Fruit fly (Drosophila melanogaster) whole organism, embryonic: ENCODE results near the gene Rpp14b.

Experiments used
- Bdp1 ChIP-seq: fragments of 200-800 bp; sonication (Bioruptor generic); optimal IDR thresholded peaks from 3 replicates; lab custom pipeline; 2016; ENCODE audit warnings: missing biosample characterization, missing genetic modification characterization
- CG1024 ChIP-seq: fragments of 200-800 bp; sonication (Bioruptor generic); IDR thresholded peaks from 2 replicates; pipeline ENCODE4 v1.3.6; 2022; ENCODE audit warnings: missing biosample characterization, missing genetic modification characterization
- CG10565 ChIP-seq: fragments of 200-800 bp; sonication (Bioruptor generic); optimal IDR thresholded peaks from 3 replicates; lab custom pipeline; 2016; ENCODE audit warnings: missing biosample characterization, mild to moderate bottlenecking, missing genetic modification characterization
- CG10654 ChIP-seq: fragments of 200-800 bp; sonication (Bioruptor generic); optimal IDR thresholded peaks from 2 replicates; lab custom pipeline; 2016; ENCODE audit warnings: missing biosample characterization, missing genetic modification characterization
- CG11504 ChIP-seq: fragments of 200-800 bp; sonication (Bioruptor generic); optimal IDR thresholded peaks from 3 replicates; lab custom pipeline; 2019; ENCODE audit warnings: missing biosample characterization, mild to moderate bottlenecking, missing genetic modification characterization, moderate library complexity
- CG12659 ChIP-seq: fragments of 200-800 bp; sonication (Bioruptor generic); optimal IDR thresholded peaks from 3 replicates; lab custom pipeline; 2017; ENCODE audit warnings: mild to moderate bottlenecking, missing biosample characterization, missing genetic modification reagents, missing genetic modification characterization
- CG15011 ChIP-seq: fragments of 200-800 bp; sonication (Bioruptor generic); optimal IDR thresholded peaks from 3 replicates; lab custom pipeline; 2018; ENCODE audit warnings: missing biosample characterization, mild to moderate bottlenecking, missing genetic modification characterization
- CG15269 ChIP-seq: fragments of 200-800 bp; sonication (Bioruptor generic); optimal IDR thresholded peaks from 2 replicates; lab custom pipeline; 2018; ENCODE audit warnings: missing biosample characterization, mild to moderate bottlenecking, missing genetic modification characterization, moderate library complexity
- CG3726 ChIP-seq: fragments of 200-800 bp; sonication (Bioruptor generic); IDR thresholded peaks from 3 replicates; pipeline ENCODE4, ENCODE4 v1.3.6; 2022; ENCODE audit warnings: missing biosample characterization, missing genetic modification characterization
- CG3995 ChIP-seq: fragments of 200-800 bp; sonication (Bioruptor generic); optimal IDR thresholded peaks from 3 replicates; lab custom pipeline; 2016; ENCODE audit warnings: missing biosample characterization, missing genetic modification characterization
- CG4328 ChIP-seq: fragments of 200-800 bp; sonication (Bioruptor generic); optimal IDR thresholded peaks from 3 replicates; lab custom pipeline; 2017; ENCODE audit warnings: missing biosample characterization, missing genetic modification reagents, missing genetic modification characterization
- CG4854 ChIP-seq: fragments of 200-800 bp; sonication (Bioruptor generic); optimal IDR thresholded peaks from 2 replicates; lab custom pipeline; 2016; ENCODE audit warnings: missing biosample characterization, missing genetic modification characterization, inconsistent platforms
- CG6175 ChIP-seq: fragments of 200-800 bp; sonication (Bioruptor generic); IDR thresholded peaks from 3 replicates; pipeline ENCODE4 v1.3.6; 2022; ENCODE audit warnings: missing biosample characterization, missing genetic modification characterization
- CG6765 ChIP-seq: fragments of 200-800 bp; sonication (Bioruptor generic); optimal IDR thresholded peaks from 3 replicates; lab custom pipeline; 2017; ENCODE audit warnings: missing biosample characterization, mild to moderate bottlenecking, missing genetic modification characterization
- CG6854 ChIP-seq: fragments of 200-800 bp; sonication (Bioruptor generic); optimal IDR thresholded peaks from 3 replicates; lab custom pipeline; 2017; ENCODE audit warnings: missing biosample characterization, mild to moderate bottlenecking, missing genetic modification characterization
- CG9727 ChIP-seq: fragments of 200-800 bp; sonication (Bioruptor generic); optimal IDR thresholded peaks from 3 replicates; lab custom pipeline; 2017; ENCODE audit warnings: missing biosample characterization, mild to moderate bottlenecking, missing genetic modification characterization
- Dip3 ChIP-seq: fragments of 200-800 bp; sonication (Bioruptor generic); optimal IDR thresholded peaks from 3 replicates; lab custom pipeline; 2016; ENCODE audit warnings: missing biosample characterization, missing genetic modification characterization
- Dll ChIP-seq: fragments of 200-800 bp; sonication (Bioruptor generic); IDR thresholded peaks from 4 replicates; pipeline ENCODE4 v1.3.6; 2022; ENCODE audit warnings: missing biosample characterization, missing genetic modification characterization; ENCODE audit not compliant: partially characterized antibody
- E2f2 ChIP-seq: fragments of 200-800 bp; sonication (Bioruptor generic); IDR thresholded peaks from 2 replicates; pipeline ENCODE4 v1.3.6; 2022; ENCODE audit warnings: missing biosample characterization, missing genetic modification characterization
- Elba2 ChIP-seq: fragments of 200-800 bp; sonication (Bioruptor generic); optimal IDR thresholded peaks from 3 replicates; lab custom pipeline; 2016; ENCODE audit warnings: missing biosample characterization, missing genetic modification characterization
- Gug ChIP-seq: fragments of 200-800 bp; sonication (Bioruptor generic); IDR thresholded peaks from 4 replicates; pipeline ENCODE4 v1.3.6; 2022; ENCODE audit warnings: missing biosample characterization, missing genetic modification characterization
- Lhr ChIP-seq: fragments of 200-800 bp; sonication (Bioruptor generic); optimal IDR thresholded peaks from 3 replicates; lab custom pipeline; 2017; ENCODE audit warnings: mild to moderate bottlenecking, missing biosample characterization, missing genetic modification reagents, missing genetic modification characterization
- Meics ChIP-seq: fragments of 200-800 bp; sonication (Bioruptor generic); optimal IDR thresholded peaks from 2 replicates; lab custom pipeline; 2017; ENCODE audit warnings: missing biosample characterization, mild to moderate bottlenecking, missing genetic modification characterization
- NfI ChIP-seq: fragments of 200-800 bp; sonication (Bioruptor generic); optimal IDR thresholded peaks from 3 replicates; lab custom pipeline; 2018; ENCODE audit warnings: missing biosample characterization, mild to moderate bottlenecking, missing genetic modification characterization, moderate library complexity
- Opbp ChIP-seq: fragments of 200-800 bp; sonication (Bioruptor generic); IDR thresholded peaks from 3 replicates; pipeline ENCODE4 v1.3.6; 2022; ENCODE audit warnings: missing biosample characterization, missing genetic modification characterization; ENCODE audit not compliant: partially characterized antibody
- Scr ChIP-seq: fragments of 200-800 bp; sonication (Bioruptor generic); IDR thresholded peaks from 2 replicates; pipeline ENCODE4 v1.3.6; 2022; ENCODE audit warnings: missing biosample characterization, missing genetic modification characterization; ENCODE audit not compliant: partially characterized antibody
- al ChIP-seq: fragments of 200-800 bp; sonication (Bioruptor generic); IDR thresholded peaks from 2 replicates; pipeline ENCODE4 v1.3.6; 2022; ENCODE audit warnings: missing biosample characterization, missing genetic modification characterization
- ap ChIP-seq: fragments of 200-800 bp; sonication (Bioruptor generic); IDR thresholded peaks from 2 replicates; pipeline ENCODE4 v1.3.6; 2022; ENCODE audit warnings: missing biosample characterization, missing genetic modification characterization
- bsh ChIP-seq, 2 experiments: fragments of 200-800 bp; sonication (Bioruptor generic); optimal IDR thresholded peaks; 2 replicates each; lab custom pipeline; 2017 to 2018; ENCODE audit warnings: mild to moderate bottlenecking in 2 of 2, missing biosample characterization in 2 of 2, missing genetic modification characterization in 2 of 2, moderate library complexity in 1 of 2
- chinmo ChIP-seq: fragments of 200-800 bp; sonication (Bioruptor generic); IDR thresholded peaks from 4 replicates; pipeline ENCODE4 v1.3.6; 2022; ENCODE audit warnings: missing biosample characterization, missing genetic modification characterization; ENCODE audit not compliant: partially characterized antibody
- dimm ChIP-seq: fragments of 200-800 bp; sonication (Bioruptor generic); IDR thresholded peaks from 2 replicates; pipeline ENCODE4 v1.3.6; 2022; ENCODE audit warnings: missing biosample characterization, missing genetic modification characterization
- dysf ChIP-seq: fragments of 200-800 bp; sonication (Bioruptor generic); IDR thresholded peaks from 3 replicates; pipeline ENCODE4 v1.3.6; 2022; ENCODE audit warnings: missing biosample characterization, missing genetic modification characterization
- ems ChIP-seq: fragments of 200-800 bp; sonication (Bioruptor generic); optimal IDR thresholded peaks from 3 replicates; lab custom pipeline; 2016; ENCODE audit warnings: missing biosample characterization, missing genetic modification characterization
- exex ChIP-seq: fragments of 200-800 bp; sonication (Bioruptor generic); optimal IDR thresholded peaks from 4 replicates; lab custom pipeline; 2018; ENCODE audit warnings: missing biosample characterization, mild to moderate bottlenecking, missing genetic modification characterization, moderate library complexity
- eyg ChIP-seq: fragments of 200-800 bp; sonication (Bioruptor generic); optimal IDR thresholded peaks from 3 replicates; lab custom pipeline; 2016; ENCODE audit warnings: missing biosample characterization, missing genetic modification characterization
- fd102C ChIP-seq: fragments of 200-800 bp; sonication (Bioruptor generic); optimal IDR thresholded peaks from 2 replicates; lab custom pipeline; 2018; ENCODE audit warnings: missing biosample characterization, mild to moderate bottlenecking, missing genetic modification characterization, moderate library complexity
- ftz-f1 ChIP-seq: fragments of 200-800 bp; sonication (Bioruptor generic); optimal IDR thresholded peaks from 2 replicates; lab custom pipeline; 2016; ENCODE audit warnings: missing biosample characterization, missing genetic modification characterization
- grau ChIP-seq: fragments of 200-800 bp; optimal IDR thresholded peaks from 3 replicates; lab custom pipeline; 2019; ENCODE audit warnings: missing biosample characterization, mild to moderate bottlenecking, missing genetic modification characterization, moderate library complexity
- h ChIP-seq: fragments of >200 bp; optimal IDR thresholded peaks from 2 replicates; lab custom pipeline; 2017
- klu ChIP-seq: fragments of 200-800 bp; sonication (Bioruptor generic); IDR thresholded peaks from 2 replicates; pipeline ENCODE4 v1.3.6; 2022; ENCODE audit warnings: missing biosample characterization, missing genetic modification characterization
- lov ChIP-seq, 2 experiments: fragments of 200-800 bp in 1 of 2; fragments of >200 bp in 1 of 2; sonication (Bioruptor generic) in 1 of 2; IDR thresholded peaks in 1 of 2; optimal IDR thresholded peaks in 1 of 2; 2 replicates in 1 of 2; 3 replicates in 1 of 2; pipeline versions ENCODE4 v1.3.6 to Lab custom; 2017 to 2022; ENCODE audit warnings: missing biosample characterization in 1 of 2, missing genetic modification characterization in 1 of 2
- peb ChIP-seq: fragments of 200-800 bp; sonication (Bioruptor generic); IDR thresholded peaks from 2 replicates; pipeline ENCODE4 v1.3.6; 2022; ENCODE audit warnings: missing biosample characterization, missing genetic modification characterization
- pum ChIP-seq: fragments of 200-800 bp; sonication (Bioruptor generic); optimal IDR thresholded peaks from 2 replicates; lab custom pipeline; 2016; ENCODE audit warnings: missing biosample characterization, missing genetic modification characterization
- ssp ChIP-seq: fragments of 200-800 bp; sonication (Bioruptor generic); IDR thresholded peaks from 2 replicates; pipeline ENCODE4 v1.3.6; 2022; ENCODE audit warnings: missing biosample characterization, missing genetic modification characterization
- stc ChIP-seq: fragments of 200-800 bp; sonication (Bioruptor generic); IDR thresholded peaks from 2 replicates; pipeline ENCODE4 v1.3.6; 2022; ENCODE audit warnings: missing biosample characterization, missing genetic modification characterization
- stwl ChIP-seq: fragments of 200-800 bp; sonication (Bioruptor generic); optimal IDR thresholded peaks from 3 replicates; lab custom pipeline; 2018; ENCODE audit warnings: missing biosample characterization, mild to moderate bottlenecking, missing genetic modification characterization, moderate library complexity
- trh ChIP-seq: fragments of 200-800 bp; sonication (Bioruptor generic); optimal IDR thresholded peaks from 2 replicates; lab custom pipeline; 2016; ENCODE audit warnings: missing biosample characterization, missing genetic modification characterization
- vfl ChIP-seq: fragments of 200-800 bp; sonication (Bioruptor generic); optimal IDR thresholded peaks from 2 replicates; lab custom pipeline; 2016; ENCODE audit warnings: missing biosample characterization, missing genetic modification characterization
- vvl ChIP-seq: fragments of 200-800 bp; sonication (Bioruptor generic); IDR thresholded peaks from 2 replicates; pipeline ENCODE4 v1.3.6; 2022; ENCODE audit warnings: missing biosample characterization, missing genetic modification characterization
- wdn ChIP-seq: fragments of 200-800 bp; sonication (Bioruptor generic); IDR thresholded peaks from 2 replicates; pipeline ENCODE4 v1.3.6; 2022; ENCODE audit warnings: missing biosample characterization, missing genetic modification characterization
- z ChIP-seq: fragments of 200-800 bp; sonication (Bioruptor generic); IDR thresholded peaks from 3 replicates; pipeline ENCODE4 v1.3.6; 2022; ENCODE audit warnings: missing biosample characterization, missing genetic modification characterization
- zfh2 ChIP-seq: fragments of 200-800 bp; sonication (Bioruptor generic); optimal IDR thresholded peaks from 2 replicates; lab custom pipeline; 2016; ENCODE audit warnings: missing biosample characterization, missing genetic modification characterization

The Rpp14b gene

dm6 chr3R:30076088-30076487 is 20.3 kb downstream of the Rpp14b start (continued):
- TF ChIP-seq fd102C (GFP tag; lab: Kevin White, UChicago) = no peak
- no peak for TF ChIP-seq Bdp1 (GFP tag; lab: Kevin White, UChicago)
- TF ChIP-seq CG10654 = no peak
- TF ChIP-seq CG6854 (GFP tag; lab: Kevin White, UChicago) = no peak
- no peak for TF ChIP-seq vvl (GFP tag; lab: Robert Waterston, UW)
- TF ChIP-seq ssp = no peak
- no peak for TF ChIP-seq CG3726 (GFP tag; lab: Robert Waterston, UW)
- no peak for TF ChIP-seq Dip3 (GFP tag; lab: Kevin White, UChicago)
- no peak for TF ChIP-seq CG12659
- TF ChIP-seq Gug (GFP tag; lab: Robert Waterston, UW) = 0 out of 4 replicates have a peak, but pooled peaks have one; percentile 27
- TF ChIP-seq Dll (GFP tag; lab: Robert Waterston, UW) = no peak
- TF ChIP-seq CG3995 (GFP tag; lab: Kevin White, UChicago) = no peak
- TF ChIP-seq CG6765 = no peak
- no peak for TF ChIP-seq E2f2 (GFP tag; lab: Robert Waterston, UW)
- TF ChIP-seq grau (tag; lab: Kevin White, UChicago) = no peak
- TF ChIP-seq peb (GFP tag; lab: Robert Waterston, UW) = no peak
- no peak for TF ChIP-seq stwl (tag; lab: Kevin White, UChicago)
- no peak for TF ChIP-seq CG15269 (tag; lab: Kevin White, UChicago)
- no peak for TF ChIP-seq exex (tag; lab: Kevin White, UChicago)
- TF ChIP-seq zfh2 (GFP tag; lab: Kevin White, UChicago) = no peak
- TF ChIP-seq CG15011 (GFP tag; lab: Kevin White, UChicago) = no peak
- TF ChIP-seq Meics (GFP tag; lab: Kevin White, UChicago) = no peak
- no peak for TF ChIP-seq ems (GFP tag; lab: Kevin White, UChicago)
- no peak for TF ChIP-seq Lhr (GFP tag; lab: Kevin White, UChicago)
- no peak for TF ChIP-seq stc
- TF ChIP-seq Elba2 = no peak
- TF ChIP-seq CG11504 (tag; lab: Kevin White, UChicago) = no peak
- TF ChIP-seq Scr (GFP tag; lab: Robert Waterston, UW) = no peak
- no peak for TF ChIP-seq vfl (GFP tag; lab: Kevin White, UChicago)
- TF ChIP-seq Opbp (GFP tag; lab: Robert Waterston, UW) = no peak
- no peak for TF ChIP-seq wdn (GFP tag; lab: Robert Waterston, UW)
- no peak for TF ChIP-seq dimm (GFP tag; lab: Robert Waterston, UW)
- peak; percentile 4 to 47 for TF ChIP-seq bsh (GFP tag; optimal IDR thresholded peaks at IDR 0.05; lab: Kevin White, UChicago)
- TF ChIP-seq CG9727 (GFP tag; lab: Kevin White, UChicago) = peak; percentile 1
- TF ChIP-seq chinmo (GFP tag; lab: Robert Waterston, UW) = no peak
- no peak for TF ChIP-seq CG10565 (GFP tag; lab: Kevin White, UChicago)
- TF ChIP-seq CG4328 (GFP tag; lab: Kevin White, UChicago) = no peak
- TF ChIP-seq CG4854 (GFP tag; lab: Kevin White, UChicago) = no peak
- TF ChIP-seq z (GFP tag; lab: Robert Waterston, UW) = no peak
- no peak for TF ChIP-seq lov (optimal IDR thresholded peaks at IDR 0.05; lab: Kevin White, UChicago)
- no peak for TF ChIP-seq lov (GFP tag; IDR thresholded peaks at IDR 0.05; lab: Robert Waterston, UW)
- TF ChIP-seq NfI (GFP tag; lab: Kevin White, UChicago) = no peak
- TF ChIP-seq ftz-f1 (GFP tag; lab: Kevin White, UChicago) = no peak
- no peak for TF ChIP-seq trh
- TF ChIP-seq eyg = no peak
- no peak for TF ChIP-seq al (GFP tag; lab: Robert Waterston, UW)
- TF ChIP-seq klu (GFP tag; lab: Robert Waterston, UW) = no peak
- TF ChIP-seq h = no peak
- TF ChIP-seq dysf (GFP tag; lab: Robert Waterston, UW) = 0 out of 3 replicates have a peak, but pooled peaks have one; percentile 13
- TF ChIP-seq pum = no peak
- no peak for TF ChIP-seq CG6175 (GFP tag; lab: Robert Waterston, UW)
- no peak for TF ChIP-seq CG1024
- no peak for TF ChIP-seq ap
